Worm (Caenorhabditis elegans): Measurements from ENCODE around the gene ZK287.7.

The ZK287.7 gene

DNA sequence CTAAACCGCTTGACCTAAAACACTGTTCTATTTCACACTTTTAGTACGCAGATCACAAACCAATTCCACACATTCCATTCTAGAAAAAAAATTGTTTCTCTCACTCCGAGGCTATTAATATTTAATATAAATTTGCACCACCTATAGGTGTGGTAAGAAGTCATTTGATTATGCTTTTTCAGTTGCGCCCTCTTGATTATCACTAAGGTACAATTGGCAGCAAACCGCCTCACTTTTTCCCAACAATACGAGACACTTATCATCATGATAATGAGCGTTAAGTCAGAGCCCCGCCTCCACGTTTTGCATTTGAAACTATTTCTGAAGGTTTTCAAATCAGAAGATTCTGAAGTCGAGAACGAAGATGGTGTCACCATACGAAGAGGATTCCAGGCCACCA, 44.4 kb downstream of the ZK287.7 start, which contains the start of gene aqp-4:
Gene aqp-4 (plus strand): TSS at position 270 of the 400 bp plus-strand sequence.
- TF ChIP-seq dve-1 (tag; optimal IDR thresholded peaks at IDR 0.05) (no peak), ceh-30 (tag; optimal IDR thresholded peaks at IDR 0.05) (no peak), lim-6 (tag; optimal IDR thresholded peaks at IDR 0.05) (no peak), unc-55 (GFP tag; optimal IDR thresholded peaks at IDR 0.05) (no peak), ceh-45 (GFP tag; IDR thresholded peaks at IDR 0.05) (no peak), pax-1 (tag; optimal IDR thresholded peaks at IDR 0.05) (no peak), unc-86 (tag; optimal IDR thresholded peaks at IDR 0.05) (no peak), sox-4 (tag; optimal IDR thresholded peaks at IDR 0.05) (no peak), nfya-1 (tag; optimal IDR thresholded peaks at IDR 0.05) (no peak), ceh-9 (tag; optimal IDR thresholded peaks at IDR 0.05) (no peak), rnt-1 (tag; optimal IDR thresholded peaks at IDR 0.05) (no peak), ztf-16 (tag; optimal IDR thresholded peaks at IDR 0.05) (no peak), Y22D7AL.16 (tag; optimal IDR thresholded peaks at IDR 0.05) (no peak), hlh-8 (tag; optimal IDR thresholded peaks at IDR 0.05) (no peak), ets-4 (tag; optimal IDR thresholded peaks at IDR 0.05) (no peak), ceh-34 (tag; optimal IDR thresholded peaks at IDR 0.05) (no peak), che-1 (tag; optimal IDR thresholded peaks at IDR 0.05) (no peak), lin-11 (tag; optimal IDR thresholded peaks at IDR 0.05) (no peak), nhr-232 (tag; optimal IDR thresholded peaks at IDR 0.05) (no peak), ahr-1 (tag; optimal IDR thresholded peaks at IDR 0.05) (no peak)

DNA sequence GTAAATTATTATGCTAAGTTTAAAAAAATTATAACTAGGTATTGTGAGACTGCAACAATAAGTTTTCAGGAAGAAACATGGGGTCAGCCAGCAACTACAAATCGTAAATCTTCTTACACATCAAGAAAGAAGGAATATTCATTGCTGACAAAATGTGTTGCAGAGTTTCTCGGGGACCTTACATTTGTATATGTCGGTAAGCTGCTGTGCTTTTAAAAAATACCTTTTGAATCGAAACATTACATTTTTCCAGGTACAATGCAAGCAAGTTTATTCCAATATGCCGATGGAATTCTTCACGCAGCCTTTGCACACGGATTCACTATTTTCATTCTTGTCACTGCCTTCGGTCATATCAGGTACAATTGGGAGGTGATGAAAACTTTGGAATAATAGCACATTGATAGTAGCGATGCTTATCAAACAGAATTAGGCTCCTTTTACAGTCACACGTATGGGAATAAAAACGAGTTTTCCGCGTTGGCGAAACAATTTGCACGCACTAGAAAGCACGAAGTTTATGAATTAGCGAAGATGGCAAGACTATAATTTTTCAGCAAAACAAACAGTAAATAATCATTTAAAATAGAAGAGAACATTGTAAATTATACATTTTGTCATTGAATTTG, 45.3 kb downstream of the ZK287.7 start:
- TF ChIP-seq K09A11.1 (tag; optimal IDR thresholded peaks at IDR 0.05; ENCODE audit: insufficient read depth), result no peak
- TF ChIP-seq pag-3 (tag; optimal IDR thresholded peaks at IDR 0.05; ENCODE audit: borderline replicate concordance), result no peak
- no peak for TF ChIP-seq pha-4 (tag; optimal IDR thresholded peaks at IDR 0.05)
- TF ChIP-seq ceh-18 (tag; optimal IDR thresholded peaks at IDR 0.05), result no peak
- TF ChIP-seq C38D4.7 (GFP tag; optimal IDR thresholded peaks at IDR 0.05), result no peak
- TF ChIP-seq ceh-6 (GFP tag; optimal IDR thresholded peaks at IDR 0.05), result no peak
- TF ChIP-seq npax-4 (tag; optimal IDR thresholded peaks at IDR 0.05), result no peak
- TF ChIP-seq dmd-4 (tag; optimal IDR thresholded peaks at IDR 0.05; ENCODE audit: borderline replicate concordance), result no peak
- TF ChIP-seq ceh-22 (tag; optimal IDR thresholded peaks at IDR 0.05), result no peak
- no peak for TF ChIP-seq ref-2 (tag; optimal IDR thresholded peaks at IDR 0.05)
- TF ChIP-seq ahr-1 (tag; optimal IDR thresholded peaks at IDR 0.05), result no peak
- TF ChIP-seq unc-55 (GFP tag; optimal IDR thresholded peaks at IDR 0.05), result no peak
- no peak for TF ChIP-seq madf-2 (tag; optimal IDR thresholded peaks at IDR 0.05)
- TF ChIP-seq unc-3 (GFP tag; conservative IDR thresholded peaks at IDR 0.05), result no peak
- TF ChIP-seq unc-3 (tag; optimal IDR thresholded peaks at IDR 0.05), result no peak
- no peak for TF ChIP-seq ceh-9 (tag; optimal IDR thresholded peaks at IDR 0.05)
- no peak for TF ChIP-seq tbx-2 (tag; optimal IDR thresholded peaks at IDR 0.05)
- no peak for TF ChIP-seq elt-4 (tag; optimal IDR thresholded peaks at IDR 0.05)
- no peak for TF ChIP-seq lim-6 (tag; optimal IDR thresholded peaks at IDR 0.05)
- TF ChIP-seq fkh-10 (GFP tag; optimal IDR thresholded peaks at IDR 0.05), result no peak

DNA sequence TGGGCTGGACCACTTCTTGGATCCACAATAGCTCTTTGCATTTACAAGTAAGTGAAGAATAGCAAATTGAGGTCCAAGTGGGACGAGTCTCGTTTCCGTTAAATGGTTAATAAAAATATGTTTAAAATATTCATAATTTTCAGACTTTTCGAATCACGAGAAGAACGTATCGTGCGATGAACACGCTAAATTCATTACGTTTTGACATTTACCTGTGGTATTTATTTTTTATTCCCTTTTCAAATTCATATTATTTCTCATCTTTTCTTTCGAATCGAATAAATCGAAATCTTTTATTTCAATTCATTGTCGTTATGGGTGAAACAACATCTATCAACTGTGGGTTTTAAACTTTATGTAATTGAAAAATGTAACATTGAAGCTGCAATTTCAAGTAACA, 46.5 kb downstream of the ZK287.7 start, which contains the start of gene marc-1:
Gene marc-1 (plus strand): TSS at position 301 of the 400 bp plus-strand sequence.
- TF ChIP-seq mec-3 (tag; optimal IDR thresholded peaks at IDR 0.05; ENCODE audit: borderline replicate concordance) (no peak), ceh-18 (tag; optimal IDR thresholded peaks at IDR 0.05) (no peak), gmeb-2 (tag; optimal IDR thresholded peaks at IDR 0.05) (no peak)

DNA sequence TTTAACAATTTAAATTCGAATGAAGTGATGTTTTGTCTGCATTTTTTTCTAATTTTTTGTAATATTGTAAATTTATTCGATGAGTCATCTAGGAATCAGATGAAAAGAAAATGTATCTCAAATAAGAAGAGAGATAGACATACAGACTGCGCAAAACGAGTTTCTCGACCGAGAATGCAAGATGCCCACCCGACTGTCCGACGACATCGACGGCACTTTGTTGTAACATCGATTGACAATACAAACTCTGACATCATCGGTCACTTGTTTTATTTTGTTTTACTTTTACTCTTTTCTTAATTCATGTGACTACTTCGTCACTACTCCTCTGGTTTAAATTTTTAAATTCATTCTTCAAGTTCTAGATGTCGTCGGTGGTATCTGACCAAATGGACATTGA, 48.0 kb downstream of the ZK287.7 start, which contains the start of gene sta-2:
Gene sta-2 (plus strand): TSS at position 349 of the 400 bp plus-strand sequence.
- TF ChIP-seq npax-4 (tag; optimal IDR thresholded peaks at IDR 0.05), result no peak
- no peak for TF ChIP-seq ceh-18 (tag; optimal IDR thresholded peaks at IDR 0.05)
- TF ChIP-seq pag-3 (tag; optimal IDR thresholded peaks at IDR 0.05; ENCODE audit: borderline replicate concordance), result no peak
- no peak for TF ChIP-seq ceh-22 (tag; optimal IDR thresholded peaks at IDR 0.05)
- no peak for TF ChIP-seq pqm-1 (tag; optimal IDR thresholded peaks at IDR 0.05)
- no peak for TF ChIP-seq gmeb-2 (tag; optimal IDR thresholded peaks at IDR 0.05)
- TF ChIP-seq C38D4.7 (GFP tag; optimal IDR thresholded peaks at IDR 0.05), result no peak
- no peak for TF ChIP-seq pros-1 (tag; optimal IDR thresholded peaks at IDR 0.05)
- no peak for TF ChIP-seq ref-2 (tag; optimal IDR thresholded peaks at IDR 0.05)
- no peak for TF ChIP-seq hlh-15 (tag; optimal IDR thresholded peaks at IDR 0.05)
- no peak for TF ChIP-seq nhr-232 (tag; optimal IDR thresholded peaks at IDR 0.05)
- no peak for TF ChIP-seq ceh-24 (tag; optimal IDR thresholded peaks at IDR 0.05)
- TF ChIP-seq hlh-8 (tag; optimal IDR thresholded peaks at IDR 0.05), result no peak
- TF ChIP-seq eyg-1 (tag; optimal IDR thresholded peaks at IDR 0.05), result no peak
- TF ChIP-seq elt-4 (tag; optimal IDR thresholded peaks at IDR 0.05), result no peak
- TF ChIP-seq syd-9 (tag; optimal IDR thresholded peaks at IDR 0.05), result no peak
- TF ChIP-seq lin-11 (tag; optimal IDR thresholded peaks at IDR 0.05), result no peak
- TF ChIP-seq ztf-16 (tag; optimal IDR thresholded peaks at IDR 0.05), result no peak

All from whole organism, late embryonic.